Worm (Caenorhabditis elegans) whole organism, late embryonic: Measurements from ENCODE around the gene nhr-183.

Source experiments
- Y22D7AL.16 ChIP-seq: sonication (generic microtip); optimal IDR thresholded peaks from 2 replicates; lab custom pipeline; 2016; ENCODE audit warnings: missing genetic modification characterization, missing compliant biosample characterization
- ets-4 ChIP-seq: sonication (generic microtip); optimal IDR thresholded peaks from 2 replicates; lab custom pipeline; 2016; ENCODE audit warnings: missing genetic modification characterization, missing compliant biosample characterization
- odd-2 ChIP-seq: sonication (generic microtip); optimal IDR thresholded peaks from 2 replicates; lab custom pipeline; 2017; ENCODE audit warnings: antibody characterized with exemption, mild to moderate bottlenecking, missing genetic modification characterization, missing compliant biosample characterization

DNA sequence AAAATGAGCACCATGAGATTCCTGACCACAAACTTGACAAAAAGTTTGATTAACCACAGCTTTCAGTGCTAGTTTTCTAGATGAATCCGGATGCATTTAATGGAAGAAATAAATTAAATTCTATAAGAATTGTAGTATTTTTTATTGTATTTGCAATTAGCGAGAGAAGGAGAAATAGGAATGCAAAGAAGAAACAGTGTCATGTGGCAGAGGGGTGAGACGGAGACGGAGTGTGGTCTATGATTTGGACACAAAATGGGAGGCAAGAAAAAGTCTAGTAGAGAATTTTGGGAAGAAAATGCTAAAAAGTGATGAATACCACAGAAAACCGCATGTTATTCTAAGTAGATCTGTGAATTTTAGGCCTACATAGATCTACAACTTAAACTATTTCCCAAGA, 13.6 kb upstream of the nhr-183 start, which contains the start of gene nhr-59:
- TF ChIP-seq odd-2 (no peak), Y22D7AL.16 (no peak), ets-4 (tag; lab: Kevin White, UChicago) (no peak)
